Fruit fly (Drosophila melanogaster): Measurements from ENCODE around the gene CG16700.

The CG16700 gene

DNA sequence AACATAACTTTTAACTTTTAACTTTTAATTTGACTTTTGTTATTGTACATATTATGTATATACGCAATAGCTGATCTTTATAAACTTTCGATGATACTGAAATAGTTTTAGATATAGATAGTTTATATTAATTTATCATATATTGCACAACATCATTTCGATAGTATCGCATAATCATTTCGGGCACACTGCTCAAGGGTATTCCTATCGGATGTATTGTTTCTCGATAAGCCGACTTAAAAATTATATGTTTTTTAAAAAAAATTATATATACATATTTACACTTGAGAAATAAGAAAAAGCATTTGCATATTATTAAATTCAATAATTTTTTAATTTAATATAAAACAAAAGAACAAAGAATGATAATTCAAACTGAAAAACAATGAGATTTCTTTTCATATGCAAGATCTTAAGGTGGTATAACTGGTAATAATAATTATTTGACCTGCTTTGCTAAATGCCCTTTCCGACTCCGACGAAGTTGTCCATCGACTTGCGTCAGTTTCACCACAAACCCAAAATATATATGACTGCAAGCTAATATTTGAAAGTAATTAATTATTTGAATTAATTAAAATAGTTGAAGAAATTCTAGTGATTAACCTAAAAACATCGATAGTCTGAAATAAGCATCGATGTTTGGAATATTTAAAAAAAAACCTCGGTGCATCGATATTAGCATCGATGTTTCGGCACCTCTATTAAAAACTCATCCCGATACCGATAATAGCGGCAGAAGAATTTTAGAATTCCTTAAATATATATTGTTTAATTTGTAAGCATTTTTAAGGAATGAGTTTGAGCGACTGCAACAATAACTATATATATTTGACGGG lies 13.3 kb upstream of the CG16700 start, which contains the start of gene CG4949 (continued):
- no peak for TF ChIP-seq ash1 (GFP tag; optimal IDR thresholded peaks at IDR 0.05)
- no peak for TF ChIP-seq gcm2 (GFP tag; optimal IDR thresholded peaks at IDR 0.05)
- no peak for TF ChIP-seq pum (GFP tag; optimal IDR thresholded peaks at IDR 0.05)
- no peak for TF ChIP-seq CG9437 (GFP tag; optimal IDR thresholded peaks at IDR 0.05)
- TF ChIP-seq CG10543 (GFP tag; optimal IDR thresholded peaks at IDR 0.05), result peak; percentile 14
- TF ChIP-seq CG6854 (GFP tag; optimal IDR thresholded peaks at IDR 0.05), result no peak
- no peak for TF ChIP-seq trh (GFP tag; optimal IDR thresholded peaks at IDR 0.05)
- TF ChIP-seq vnd (GFP tag; IDR thresholded peaks at IDR 0.05; ENCODE audit: partially characterized antibody), result peak; percentile 84
- peak; percentile 85 for TF ChIP-seq CG42726 (GFP tag; IDR thresholded peaks at IDR 0.05; ENCODE audit: partially characterized antibody)
- no peak; the same call in 1 of the 2 replicates for TF ChIP-seq Rfx (GFP tag; IDR thresholded peaks at IDR 0.05)
- TF ChIP-seq CG4328 (GFP tag; optimal IDR thresholded peaks at IDR 0.05), result no peak
- no peak for TF ChIP-seq Hmx (GFP tag; optimal IDR thresholded peaks at IDR 0.05)
- TF ChIP-seq CG43689 (GFP tag; IDR thresholded peaks at IDR 0.05), result no peak
- no peak for TF ChIP-seq abd-A (tag; optimal IDR thresholded peaks at IDR 0.05)
- TF ChIP-seq CG11085 (GFP tag; IDR thresholded peaks at IDR 0.05), result no peak
- peak; percentile 51 for TF ChIP-seq Med (GFP tag)
- peak; percentile 17; the same call in 1 of the 2 replicates for TF ChIP-seq E2f2 (GFP tag; IDR thresholded peaks at IDR 0.05)
- no peak for TF ChIP-seq dpn (GFP tag; optimal IDR thresholded peaks at IDR 0.05)
- peak; percentile 6 for TF ChIP-seq dmrt11E (tag; optimal IDR thresholded peaks at IDR 0.05)
- TF ChIP-seq CG3281 (GFP tag; optimal IDR thresholded peaks at IDR 0.05), result no peak
- no peak for TF ChIP-seq CG10431 (GFP tag; optimal IDR thresholded peaks at IDR 0.05)
- TF ChIP-seq Nf-YA (GFP tag; IDR thresholded peaks at IDR 0.05), result no peak
- no peak for TF ChIP-seq CG9797 (GFP tag; optimal IDR thresholded peaks at IDR 0.05)
- no peak for TF ChIP-seq Jarid2 (GFP tag; optimal IDR thresholded peaks at IDR 0.05)
- TF ChIP-seq CG6272 (GFP tag; IDR thresholded peaks at IDR 0.05), result no peak
- no peak for TF ChIP-seq disco-r (GFP tag; optimal IDR thresholded peaks at IDR 0.05)
- TF ChIP-seq dmrt99B (tag; optimal IDR thresholded peaks at IDR 0.05), result no peak
- no peak for TF ChIP-seq sens-2 (GFP tag; IDR thresholded peaks at IDR 0.05)
- no peak for TF ChIP-seq CG17186 (GFP tag; optimal IDR thresholded peaks at IDR 0.05)
- no peak for TF ChIP-seq cas (GFP tag; IDR thresholded peaks at IDR 0.05)
- TF ChIP-seq Hr51 (GFP tag; optimal IDR thresholded peaks at IDR 0.05), result peak in 1 of 2 experiments; percentile 48
- TF ChIP-seq CG13296 (GFP tag; optimal IDR thresholded peaks at IDR 0.05), result no peak
- TF ChIP-seq emc (GFP tag; optimal IDR thresholded peaks at IDR 0.05), result no peak
- TF ChIP-seq Oli (tag; optimal IDR thresholded peaks at IDR 0.05), result no peak
- no peak for TF ChIP-seq CG6813 (GFP tag; optimal IDR thresholded peaks at IDR 0.05)
- TF ChIP-seq Dll (GFP tag; IDR thresholded peaks at IDR 0.05; ENCODE audit: partially characterized antibody), result peak; percentile 82
- TF ChIP-seq Lhr (GFP tag; optimal IDR thresholded peaks at IDR 0.05), result no peak
- no peak for TF ChIP-seq salm (tag; optimal IDR thresholded peaks at IDR 0.05)
- TF ChIP-seq z (GFP tag; IDR thresholded peaks at IDR 0.05), result no peak
- TF ChIP-seq CG10267 (tag; optimal IDR thresholded peaks at IDR 0.05), result peak; percentile 7
- TF ChIP-seq lab (GFP tag; optimal IDR thresholded peaks at IDR 0.05), result no peak
- TF ChIP-seq CG1603 (tag; optimal IDR thresholded peaks at IDR 0.05), result no peak
- TF ChIP-seq CG6254 (GFP tag; optimal IDR thresholded peaks at IDR 0.05), result no peak
- TF ChIP-seq CG14050 (GFP tag; IDR thresholded peaks at IDR 0.05), result no peak
- no peak for TF ChIP-seq sug (tag; optimal IDR thresholded peaks at IDR 0.05)
- no peak for TF ChIP-seq CG4730 (GFP tag; IDR thresholded peaks at IDR 0.05)
- TF ChIP-seq CG10321 (GFP tag; IDR thresholded peaks at IDR 0.05), result no peak
- no peak for TF ChIP-seq CG34376 (GFP tag; optimal IDR thresholded peaks at IDR 0.05)
- TF ChIP-seq nmo (GFP tag; optimal IDR thresholded peaks at IDR 0.05), result no peak
